Worm (Caenorhabditis elegans) whole organism, L1 larva: Measurements from ENCODE around the gene C06A8.8.

Source experiments
- ets-5 ChIP-seq: fragments of 200-800 bp; sonication (Bioruptor generic); IDR thresholded peaks from 2 replicates; pipeline ENCODE4 v1.3.6; 2022; ENCODE audit warnings: missing genetic modification characterization, missing compliant biosample characterization
- fkh-10 ChIP-seq: sonication (generic microtip); optimal IDR thresholded peaks from 2 replicates; lab custom pipeline; 2017; ENCODE audit warnings: missing biosample characterization, missing genetic modification reagents, missing genetic modification characterization
- grh-1 ChIP-seq: fragments of 200-800 bp; sonication (Bioruptor generic); IDR thresholded peaks from 2 replicates; pipeline ENCODE4 v1.3.6; 2022; ENCODE audit warnings: missing genetic modification reagents, missing genetic modification characterization, missing compliant biosample characterization
- isw-1 ChIP-seq: fragments of 200-800 bp; sonication (Bioruptor generic); IDR thresholded peaks from 2 replicates; pipeline ENCODE4 v1.3.6; 2022; ENCODE audit warnings: missing genetic modification characterization, missing compliant biosample characterization
- lin-14 ChIP-seq: fragments of 200-800 bp; sonication (Bioruptor generic); optimal IDR thresholded peaks from 2 replicates; lab custom pipeline; 2018; ENCODE audit warnings: mild to moderate bottlenecking, missing genetic modification characterization, moderate library complexity, missing compliant biosample characterization
- lin-39 ChIP-seq: fragments of 150-350 bp; optimal IDR thresholded peaks from 2 replicates; lab custom pipeline; 2014; ENCODE audit warnings: missing biosample characterization, missing genetic modification reagents, missing genetic modification characterization
- mep-1 ChIP-seq: fragments of 150-350 bp; optimal IDR thresholded peaks from 2 replicates; lab custom pipeline; 2014; ENCODE audit warnings: missing biosample characterization, missing genetic modification characterization
- nhr-11 ChIP-seq: fragments of 150-350 bp; optimal IDR thresholded peaks from 2 replicates; lab custom pipeline; 2014; ENCODE audit warnings: missing biosample characterization, missing genetic modification characterization
- nhr-20 ChIP-seq: sonication (generic microtip); optimal IDR thresholded peaks from 2 replicates; lab custom pipeline; 2016; ENCODE audit warnings: mild to moderate bottlenecking, missing genetic modification characterization, missing compliant biosample characterization
- nhr-71 ChIP-seq: sonication (generic microtip); optimal IDR thresholded peaks from 2 replicates; lab custom pipeline; 2016; ENCODE audit warnings: mild to moderate bottlenecking, missing genetic modification characterization, moderate library complexity, missing compliant biosample characterization
- rnt-1 ChIP-seq: sonication (generic microtip); optimal IDR thresholded peaks from 2 replicates; lab custom pipeline; 2016; ENCODE audit warnings: mild to moderate bottlenecking, missing genetic modification characterization, moderate library complexity, missing compliant biosample characterization
- unc-86 ChIP-seq: sonication (generic microtip); optimal IDR thresholded peaks from 2 replicates; lab custom pipeline; 2016; ENCODE audit warnings: missing genetic modification characterization, missing compliant biosample characterization
- xbp-1 ChIP-seq: sonication (generic microtip); optimal IDR thresholded peaks from 2 replicates; lab custom pipeline; 2016; ENCODE audit warnings: missing genetic modification characterization, missing compliant biosample characterization

The C06A8.8 gene

DNA sequence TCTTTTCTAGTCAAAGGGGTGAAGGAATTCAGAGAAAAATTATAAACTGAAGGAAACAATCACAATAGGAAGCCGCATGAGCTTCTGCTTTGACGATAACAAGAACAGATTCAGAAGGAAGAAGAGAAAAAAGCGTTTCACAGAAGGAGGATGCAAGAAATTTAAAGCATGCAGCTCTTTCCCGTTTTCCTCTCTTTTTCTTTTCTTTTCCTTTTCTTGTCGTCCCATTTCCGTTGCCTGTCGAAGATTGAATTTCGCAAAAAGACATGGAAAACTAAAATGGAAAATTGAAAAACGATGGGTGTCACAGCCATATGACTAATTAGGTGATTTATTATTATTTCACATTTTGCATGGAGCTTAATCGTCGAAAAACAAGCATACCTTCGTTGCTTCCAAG, 55.7 kb downstream of the C06A8.8 start:
- TF ChIP-seq rnt-1 (tag; lab: Kevin White, UChicago): no peak
- TF ChIP-seq nhr-20 (tag; lab: Kevin White, UChicago): no peak
- TF ChIP-seq lin-14: peak; percentile 65
- TF ChIP-seq mep-1 (tag; lab: Kevin White, UChicago): peak; percentile 10
- no peak for TF ChIP-seq lin-39 (tag; lab: Kevin White, UChicago)
- TF ChIP-seq xbp-1 (tag; lab: Kevin White, UChicago): no peak
- no peak for TF ChIP-seq grh-1
- TF ChIP-seq nhr-11: no peak
- peak; percentile 89 for TF ChIP-seq fkh-10 (GFP tag; lab: Kevin White, UChicago)
- TF ChIP-seq nhr-71 (tag; lab: Kevin White, UChicago): peak; percentile 33
- peak; percentile 23 for TF ChIP-seq unc-86 (tag; lab: Kevin White, UChicago)
- TF ChIP-seq ets-5: no peak
- TF ChIP-seq isw-1 (GFP tag; lab: Robert Waterston, UW): no peak
